Comparison of ENCODE assay signal across 2 worm cellular contexts in the genomic region with DNA sequence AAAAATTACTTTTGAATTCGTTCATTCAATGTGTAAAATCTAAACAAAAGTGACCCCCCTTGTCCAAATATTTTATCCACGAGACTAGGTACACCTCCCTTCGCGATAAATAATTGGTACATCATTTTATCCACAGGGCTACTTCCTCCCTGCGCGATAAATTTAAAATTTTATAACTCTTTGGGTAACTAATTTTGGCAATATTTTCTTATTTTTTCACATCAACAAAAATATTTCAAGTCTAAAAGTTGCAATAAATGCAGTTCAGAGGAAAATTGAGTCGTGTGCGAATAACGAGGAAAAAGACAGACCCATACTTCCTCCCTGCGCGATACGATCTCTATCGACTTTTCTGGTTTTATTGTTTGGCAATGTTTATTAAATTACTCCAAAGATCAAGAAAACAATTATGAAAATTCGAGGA.
TF ChIP-seq lines count a peak whose summit lies in the region.

No protein-coding gene starts in this region.

TF ChIP-seq in whole organism, L4 larva, 104 proteins besides CTCF, POLR2A, EP300 and RAD21 (continued from another document):
- peak; percentile 94 for TF ChIP-seq zfp-3 (GFP tag; conservative IDR thresholded peaks at IDR 0.05; lab: Robert Waterston, UW)
- peak; percentile 97 for TF ChIP-seq zip-2 (tag; optimal IDR thresholded peaks at IDR 0.05; lab: Kevin White, UChicago)
- peak; percentile 100 for TF ChIP-seq dve-1 (tag; optimal IDR thresholded peaks at IDR 0.05; lab: Kevin White, UChicago; ENCODE audit: insufficient read depth)
- TF ChIP-seq D1046.2 (GFP tag; IDR thresholded peaks at IDR 0.05; lab: Robert Waterston, UW), result peak; percentile 92
- peak; percentile 95 for TF ChIP-seq lin-29 (GFP tag; IDR thresholded peaks at IDR 0.05; lab: Robert Waterston, UW)
- TF ChIP-seq nhr-77 (tag; optimal IDR thresholded peaks at IDR 0.05; lab: Kevin White, UChicago), result peak; percentile 99
- peak; percentile 72; the same call in 1 of the 2 replicates for TF ChIP-seq lim-7 (GFP tag; IDR thresholded peaks at IDR 0.05; lab: Robert Waterston, UW)
- TF ChIP-seq Y75B8A.6 (GFP tag; IDR thresholded peaks at IDR 0.05; lab: Robert Waterston, UW), result peak; percentile 85
- TF ChIP-seq mdl-1 (tag; optimal IDR thresholded peaks at IDR 0.05; lab: Kevin White, UChicago), result peak; percentile 90 to 94
- TF ChIP-seq ceh-20 (GFP tag; IDR thresholded peaks at IDR 0.05; lab: Robert Waterston, UW), result peak; percentile 98
- peak; percentile 97 for TF ChIP-seq ces-1 (GFP tag; optimal IDR thresholded peaks at IDR 0.05; lab: Kevin White, UChicago)
- TF ChIP-seq lin-15B (tag; optimal IDR thresholded peaks at IDR 0.05; lab: Kevin White, UChicago), result no peak
- peak; percentile 89 for TF ChIP-seq fos-1 (tag; optimal IDR thresholded peaks at IDR 0.05; lab: Kevin White, UChicago)
- no peak for TF ChIP-seq unc-39 (tag; optimal IDR thresholded peaks at IDR 0.05; lab: Kevin White, UChicago)
- TF ChIP-seq hlh-30 (tag; optimal IDR thresholded peaks at IDR 0.05; lab: Kevin White, UChicago; ENCODE audit: insufficient read depth), result peak; percentile 95
- peak; percentile 62 for TF ChIP-seq gei-8 (GFP tag; optimal IDR thresholded peaks at IDR 0.05; lab: Kevin White, UChicago)
- 0 out of 2 replicates have a peak, but pooled peaks have one; percentile 66 for TF ChIP-seq nhr-41 (GFP tag; IDR thresholded peaks at IDR 0.05; lab: Robert Waterston, UW)
- TF ChIP-seq hlh-11 (tag; optimal IDR thresholded peaks at IDR 0.05; lab: Kevin White, UChicago), result peak; percentile 96
- TF ChIP-seq spr-1 (tag; optimal IDR thresholded peaks at IDR 0.05; lab: Kevin White, UChicago), result peak; percentile 98
- TF ChIP-seq hif-1 (tag; optimal IDR thresholded peaks at IDR 0.05; lab: Kevin White, UChicago), result peak; percentile 77 to 86
- peak; percentile 60 for TF ChIP-seq ztf-11 (tag; optimal IDR thresholded peaks at IDR 0.05; lab: Kevin White, UChicago)
- TF ChIP-seq ceh-62 (tag; optimal IDR thresholded peaks at IDR 0.05; lab: Kevin White, UChicago), result no peak
- TF ChIP-seq dpl-1 (GFP tag; optimal IDR thresholded peaks at IDR 0.05; lab: Kevin White, UChicago), result peak; percentile 72
- peak; percentile 37 for TF ChIP-seq daf-12 (tag; optimal IDR thresholded peaks at IDR 0.05; lab: Kevin White, UChicago)
- peak; percentile 98 for TF ChIP-seq tra-1 (GFP tag; IDR thresholded peaks at IDR 0.05; lab: Robert Waterston, UW)
- peak; percentile 31 to 93; a peak in 3 of 4 replicates for TF ChIP-seq madf-5 (GFP tag; IDR thresholded peaks at IDR 0.05; lab: Robert Waterston, UW)
- TF ChIP-seq ctbp-1 (GFP tag; IDR thresholded peaks at IDR 0.05; lab: Robert Waterston, UW), result peak; percentile 99
- peak; percentile 91 for TF ChIP-seq nhr-237 (tag; optimal IDR thresholded peaks at IDR 0.05; lab: Kevin White, UChicago)
- TF ChIP-seq ceh-82 (tag; optimal IDR thresholded peaks at IDR 0.05; lab: Kevin White, UChicago), result peak; percentile 60
- TF ChIP-seq mxl-2 (GFP tag; conservative IDR thresholded peaks at IDR 0.05; lab: Robert Waterston, UW), result peak; percentile 84
- peak; percentile 100 for TF ChIP-seq T26A8.4 (GFP tag; IDR thresholded peaks at IDR 0.05; lab: Robert Waterston, UW)
- TF ChIP-seq lin-38 (GFP tag; IDR thresholded peaks at IDR 0.05; lab: Robert Waterston, UW), result peak; percentile 86
- TF ChIP-seq mes-2 (tag; optimal IDR thresholded peaks at IDR 0.05; lab: Kevin White, UChicago; ENCODE audit: poor library complexity, severe bottlenecking), result peak; percentile 98
- TF ChIP-seq dmd-8 (GFP tag; IDR thresholded peaks at IDR 0.05; lab: Robert Waterston, UW), result peak; percentile 87
- peak; percentile 99 for TF ChIP-seq nhr-6 (tag; optimal IDR thresholded peaks at IDR 0.05; lab: Kevin White, UChicago)
- TF ChIP-seq nhr-28 (tag; optimal IDR thresholded peaks at IDR 0.05; lab: Kevin White, UChicago), result peak; percentile 92
- TF ChIP-seq nhr-11 (tag; optimal IDR thresholded peaks at IDR 0.05; lab: Kevin White, UChicago), result peak; percentile 98
- TF ChIP-seq egl-27 (tag; optimal IDR thresholded peaks at IDR 0.05; lab: Kevin White, UChicago), result peak; percentile 100
- peak; percentile 82; the same call in 1 of the 2 replicates for TF ChIP-seq Y105C5A.15 (GFP tag; IDR thresholded peaks at IDR 0.05; lab: Robert Waterston, UW)
- peak; percentile 87 for TF ChIP-seq zfp-2 (tag; optimal IDR thresholded peaks at IDR 0.05; lab: Kevin White, UChicago)
- peak; percentile 100 for TF ChIP-seq mep-1 (tag; optimal IDR thresholded peaks at IDR 0.05; lab: Kevin White, UChicago)
- 0 out of 2 replicates have a peak, but pooled peaks have one; percentile 32 for TF ChIP-seq F26F4.8 (GFP tag; conservative IDR thresholded peaks at IDR 0.05; lab: Robert Waterston, UW)
- TF ChIP-seq dmd-9 (GFP tag; IDR thresholded peaks at IDR 0.05; lab: Robert Waterston, UW), result peak; percentile 74
- TF ChIP-seq cey-2 (tag; optimal IDR thresholded peaks at IDR 0.05; lab: Kevin White, UChicago; ENCODE audit: borderline replicate concordance, insufficient read depth), result peak; percentile 59
- peak; percentile 91 for TF ChIP-seq ceh-32 (tag; optimal IDR thresholded peaks at IDR 0.05; lab: Kevin White, UChicago; ENCODE audit: poor library complexity)
- TF ChIP-seq F49E8.2 (tag; optimal IDR thresholded peaks at IDR 0.05; lab: Kevin White, UChicago; ENCODE audit: borderline replicate concordance), result peak; percentile 54
- peak; percentile 99 for TF ChIP-seq nhr-42 (GFP tag; IDR thresholded peaks at IDR 0.05; lab: Robert Waterston, UW)
- peak; percentile 75 for TF ChIP-seq lin-1 (GFP tag; IDR thresholded peaks at IDR 0.05; lab: Robert Waterston, UW)
- TF ChIP-seq pha-4 (GFP tag; IDR thresholded peaks at IDR 0.05; lab: Robert Waterston, UW), result peak; percentile 97
- TF ChIP-seq pha-4 (tag; optimal IDR thresholded peaks at IDR 0.05; lab: Kevin White, UChicago), result peak; percentile 96
- TF ChIP-seq set-16 (GFP tag; IDR thresholded peaks at IDR 0.05; lab: Robert Waterston, UW), result no peak
- TF ChIP-seq mxl-3 (GFP tag; optimal IDR thresholded peaks at IDR 0.05; lab: Kevin White, UChicago), result peak; percentile 92

TF ChIP-seq in whole organism, late embryonic, 69 proteins besides CTCF, POLR2A, EP300 and RAD21 (continued from another document):
- TF ChIP-seq elt-2 (tag; optimal IDR thresholded peaks at IDR 0.05; lab: Kevin White, UChicago) (peak; percentile 75), tbx-2 (tag; optimal IDR thresholded peaks at IDR 0.05; lab: Kevin White, UChicago) (peak; percentile 95), nhr-11 (tag; optimal IDR thresholded peaks at IDR 0.05; lab: Kevin White, UChicago) (peak; percentile 94), unc-42 (tag; optimal IDR thresholded peaks at IDR 0.05; lab: Kevin White, UChicago) (peak; percentile 95), dmd-4 (tag; optimal IDR thresholded peaks at IDR 0.05; lab: Kevin White, UChicago; ENCODE audit: borderline replicate concordance) (no peak), npax-4 (tag; optimal IDR thresholded peaks at IDR 0.05; lab: Kevin White, UChicago) (peak; percentile 5), Y22D7AL.16 (tag; optimal IDR thresholded peaks at IDR 0.05; lab: Kevin White, UChicago) (no peak), mec-3 (tag; optimal IDR thresholded peaks at IDR 0.05; lab: Kevin White, UChicago; ENCODE audit: borderline replicate concordance) (no peak), zip-5 (tag; optimal IDR thresholded peaks at IDR 0.05; lab: Kevin White, UChicago) (peak; percentile 59)
TF ChIP-seq in whole organism, late embryonic: peak in this region for 49.
